Worm (Caenorhabditis elegans) whole organism, L1 larva: ENCODE measurements around the gene aqp-7.

Experiments
- ama-1 ChIP-seq: fragments of 150-350 bp; optimal IDR thresholded peaks from 2 replicates; lab custom pipeline; 2014
- lin-39 ChIP-seq: fragments of 150-350 bp; optimal IDR thresholded peaks from 2 replicates; lab custom pipeline; 2014; ENCODE audit warnings: missing biosample characterization, missing genetic modification reagents, missing genetic modification characterization
- lsy-2 ChIP-seq, 2 experiments: fragments of 150-350 bp; optimal IDR thresholded peaks; 2 replicates each; lab custom pipeline; 2014; ENCODE audit warnings: missing biosample characterization in 2 of 2, missing genetic modification characterization in 2 of 2
- unc-130 ChIP-seq: fragments of 150-350 bp; optimal IDR thresholded peaks from 2 replicates; lab custom pipeline; 2017; ENCODE audit warnings: missing biosample characterization, missing genetic modification characterization, inconsistent platforms

- TF ChIP-seq lsy-2 (tag; optimal IDR thresholded peaks at IDR 0.05; lab: Kevin White, UChicago) (no peak), ama-1 (lab: Kevin White, UChicago) (no peak), lin-39 (tag; lab: Kevin White, UChicago) (no peak), unc-130 (tag; lab: Kevin White, UChicago) (no peak)
Observed at ce11 chrX:3047224-3047623, 22.4 kb downstream of the aqp-7 start.
